Fruit fly (Drosophila melanogaster): ENCODE data around the gene CG10973.

CG10973 gene

DNA sequence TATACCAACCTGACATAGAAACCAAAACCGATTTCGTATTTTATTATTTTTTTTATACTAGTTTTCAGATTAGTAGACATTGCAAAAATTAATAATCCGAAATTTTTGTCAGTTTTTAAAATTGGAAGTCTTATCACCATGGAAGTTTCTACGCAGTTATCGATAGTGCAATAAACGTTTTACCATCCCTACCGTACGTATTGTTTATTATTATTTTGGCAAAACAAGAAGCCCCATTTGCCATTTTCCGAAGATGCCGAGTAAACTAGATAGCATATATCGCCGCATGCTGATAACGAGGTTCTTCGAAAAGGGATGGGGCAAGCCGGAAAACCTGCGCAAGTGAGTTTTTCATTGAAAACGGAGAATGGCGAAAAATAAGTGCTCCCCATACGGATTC lies 13.0 kb downstream of the CG10973 start, which contains the start of gene CG32112 (continued):
- TF ChIP-seq row (GFP tag; IDR thresholded peaks at IDR 0.05) (peak; percentile 47; the same call in 1 of the 3 replicates), NC2β (GFP tag; optimal IDR thresholded peaks at IDR 0.05) (no peak), CG14965 (GFP tag; optimal IDR thresholded peaks at IDR 0.05; ENCODE audit: borderline replicate concordance) (no peak), CG4707 (GFP tag; optimal IDR thresholded peaks at IDR 0.05) (no peak), ci (GFP tag; IDR thresholded peaks at IDR 0.05) (no peak), Poxn (GFP tag; IDR thresholded peaks at IDR 0.05) (no peak), CoRest (tag; optimal IDR thresholded peaks at IDR 0.05) (no peak), CG11398 (GFP tag; optimal IDR thresholded peaks at IDR 0.05) (no peak), oc (tag; optimal IDR thresholded peaks at IDR 0.05) (no peak), kni (GFP tag; optimal IDR thresholded peaks at IDR 0.05) (no peak), CG3995 (GFP tag; optimal IDR thresholded peaks at IDR 0.05) (no peak), CG7271 (tag; optimal IDR thresholded peaks at IDR 0.05) (no peak), CG1529 (GFP tag; optimal IDR thresholded peaks at IDR 0.05) (no peak), sr (GFP tag; IDR thresholded peaks at IDR 0.05) (no peak), dmrt11E (tag; optimal IDR thresholded peaks at IDR 0.05) (no peak), dpn (GFP tag; optimal IDR thresholded peaks at IDR 0.05) (no peak), pfk (GFP tag; optimal IDR thresholded peaks at IDR 0.05) (peak; percentile 82), grn (GFP tag; optimal IDR thresholded peaks at IDR 0.05) (no peak), CG15011 (GFP tag; optimal IDR thresholded peaks at IDR 0.05) (no peak), gro (GFP tag; optimal IDR thresholded peaks at IDR 0.05) (peak; percentile 25), da (GFP tag; optimal IDR thresholded peaks at IDR 0.05) (no peak), toy (GFP tag; IDR thresholded peaks at IDR 0.05) (no peak), dan (GFP tag; IDR thresholded peaks at IDR 0.05) (no peak), CG6813 (GFP tag; optimal IDR thresholded peaks at IDR 0.05) (no peak), CG2120 (GFP tag; optimal IDR thresholded peaks at IDR 0.05) (peak; percentile 35), Ets65A (GFP tag) (no peak), CG18262 (tag; optimal IDR thresholded peaks at IDR 0.05) (peak; percentile 10), Myb (GFP tag; optimal IDR thresholded peaks at IDR 0.05) (no peak), CG2889 (GFP tag; IDR thresholded peaks at IDR 0.05) (no peak), CG8765 (GFP tag; IDR thresholded peaks at IDR 0.05) (no peak), Lim3 (GFP tag; IDR thresholded peaks at IDR 0.05) (no peak), Gsc (GFP tag; IDR thresholded peaks at IDR 0.05) (no peak), ftz-f1 (GFP tag; optimal IDR thresholded peaks at IDR 0.05) (no peak), CG9215 (GFP tag; IDR thresholded peaks at IDR 0.05) (no peak), CG6791 (GFP tag; IDR thresholded peaks at IDR 0.05; ENCODE audit: partially characterized antibody) (peak; percentile 67; the same call in 1 of the 3 replicates), cato (GFP tag; optimal IDR thresholded peaks at IDR 0.05; ENCODE audit: borderline replicate concordance) (no peak), CG11504 (tag; optimal IDR thresholded peaks at IDR 0.05) (no peak), Taf1 (GFP tag; IDR thresholded peaks at IDR 0.05) (no peak), D19A (tag; optimal IDR thresholded peaks at IDR 0.05) (peak; percentile 13), CG42726 (GFP tag; IDR thresholded peaks at IDR 0.05; ENCODE audit: partially characterized antibody) (no peak), sisA (GFP tag; IDR thresholded peaks at IDR 0.05) (no peak), Mes4 (GFP tag; optimal IDR thresholded peaks at IDR 0.05) (no peak), bbx (GFP tag; IDR thresholded peaks at IDR 0.05; ENCODE audit: partially characterized antibody) (peak; percentile 58), hkb (optimal IDR thresholded peaks at IDR 0.05) (no peak), hkb (GFP tag; IDR thresholded peaks at IDR 0.05) (no peak), CG31441 (GFP tag; IDR thresholded peaks at IDR 0.05) (no peak), Mrtf (GFP tag; IDR thresholded peaks at IDR 0.05) (no peak), CG5180 (GFP tag; optimal IDR thresholded peaks at IDR 0.05) (no peak), CG9876 (GFP tag; optimal IDR thresholded peaks at IDR 0.05) (no peak), lab (GFP tag; optimal IDR thresholded peaks at IDR 0.05) (no peak), fd96Cb (tag; optimal IDR thresholded peaks at IDR 0.05) (no peak), pros (GFP tag; optimal IDR thresholded peaks at IDR 0.05) (no peak)

Measured in whole organism, embryonic.